Fruit fly (Drosophila melanogaster) whole organism, embryonic: ENCODE results near the gene CG12290.

Source experiments
- Atf-2 ChIP-seq: fragments of 200-800 bp; sonication (Bioruptor generic); optimal IDR thresholded peaks from 2 replicates; lab custom pipeline; 2016; ENCODE audit warnings: missing biosample characterization, missing genetic modification characterization
- B-H1 ChIP-seq: fragments of 200-800 bp; sonication (Bioruptor generic); IDR thresholded peaks from 3 replicates; pipeline ENCODE4 v1.3.6; 2022; ENCODE audit warnings: missing biosample characterization, missing genetic modification characterization
- CG11504 ChIP-seq: fragments of 200-800 bp; sonication (Bioruptor generic); optimal IDR thresholded peaks from 3 replicates; lab custom pipeline; 2019; ENCODE audit warnings: missing biosample characterization, mild to moderate bottlenecking, missing genetic modification characterization, moderate library complexity
- CG13775 ChIP-seq: fragments of 200-800 bp; sonication (Bioruptor generic); optimal IDR thresholded peaks from 3 replicates; lab custom pipeline; 2017; ENCODE audit warnings: missing biosample characterization, mild to moderate bottlenecking, missing genetic modification characterization
- CG14014 ChIP-seq: fragments of 200-800 bp; sonication (Bioruptor generic); IDR thresholded peaks from 2 replicates; pipeline ENCODE4 v1.3.6; 2022; ENCODE audit warnings: missing biosample characterization, missing genetic modification characterization
- CG1603 ChIP-seq: fragments of 200-800 bp; sonication (Bioruptor generic); optimal IDR thresholded peaks from 2 replicates; lab custom pipeline; 2019; ENCODE audit warnings: missing biosample characterization, mild to moderate bottlenecking, missing genetic modification characterization, moderate library complexity
- CG1647 ChIP-seq: fragments of 200-800 bp; sonication (Bioruptor generic); optimal IDR thresholded peaks from 3 replicates; lab custom pipeline; 2016; ENCODE audit warnings: missing biosample characterization, missing genetic modification characterization
- CG17829 ChIP-seq: fragments of 200-800 bp; optimal IDR thresholded peaks from 2 replicates; lab custom pipeline; 2019; ENCODE audit warnings: missing biosample characterization, mild to moderate bottlenecking, missing genetic modification characterization, moderate library complexity
- CG32532 ChIP-seq: fragments of 200-800 bp; sonication (Bioruptor generic); IDR thresholded peaks from 2 replicates; pipeline ENCODE4 v1.3.6; 2022; ENCODE audit warnings: missing biosample characterization, missing genetic modification characterization
- CG34224 ChIP-seq: fragments of 200-800 bp; sonication (Bioruptor generic); IDR thresholded peaks from 3 replicates; pipeline ENCODE4 v1.3.6; 2022; ENCODE audit warnings: missing biosample characterization, missing genetic modification characterization; ENCODE audit not compliant: partially characterized antibody
- CG42726 ChIP-seq: fragments of 200-800 bp; sonication (Bioruptor generic); IDR thresholded peaks from 2 replicates; pipeline ENCODE4 v1.3.6; 2022; ENCODE audit warnings: missing biosample characterization, missing genetic modification characterization; ENCODE audit not compliant: partially characterized antibody
- CG5180 ChIP-seq: fragments of 200-800 bp; sonication (Bioruptor generic); optimal IDR thresholded peaks from 3 replicates; lab custom pipeline; 2017; ENCODE audit warnings: missing biosample characterization, missing genetic modification characterization, mild to moderate bottlenecking, moderate library complexity, missing genetic modification reagents
- CG6654 ChIP-seq: fragments of 200-800 bp; sonication (Bioruptor generic); optimal IDR thresholded peaks from 2 replicates; lab custom pipeline; 2017; ENCODE audit warnings: missing biosample characterization, mild to moderate bottlenecking, missing genetic modification characterization
- Dbx ChIP-seq: fragments of 200-800 bp; sonication (Bioruptor generic); IDR thresholded peaks from 3 replicates; pipeline ENCODE4 v1.3.6; 2022; ENCODE audit warnings: missing biosample characterization, missing genetic modification characterization
- Dip2 ChIP-seq: fragments of 200-800 bp; sonication (Bioruptor generic); IDR thresholded peaks from 2 replicates; pipeline ENCODE4 v1.3.6; 2022; ENCODE audit warnings: missing biosample characterization, missing genetic modification characterization
- Doc3 ChIP-seq: fragments of 200-800 bp; sonication (Bioruptor generic); IDR thresholded peaks from 3 replicates; pipeline ENCODE4 v1.3.6; 2022; ENCODE audit warnings: missing biosample characterization, missing genetic modification characterization; ENCODE audit not compliant: partially characterized antibody
- Fer2 ChIP-seq: fragments of 200-800 bp; sonication (Bioruptor generic); optimal IDR thresholded peaks from 2 replicates; lab custom pipeline; 2018; ENCODE audit warnings: missing biosample characterization, mild to moderate bottlenecking, missing genetic modification characterization, moderate library complexity
- Hey ChIP-seq: fragments of 200-800 bp; sonication (Bioruptor generic); optimal IDR thresholded peaks from 3 replicates; lab custom pipeline; 2018; ENCODE audit warnings: missing biosample characterization, mild to moderate bottlenecking, missing genetic modification characterization
- HmgD ChIP-seq: fragments of 200-800 bp; sonication (Bioruptor generic); optimal IDR thresholded peaks from 3 replicates; lab custom pipeline; 2016; ENCODE audit warnings: missing biosample characterization, missing genetic modification characterization
- Jarid2 ChIP-seq: fragments of 200-800 bp; sonication (Bioruptor generic); optimal IDR thresholded peaks from 3 replicates; lab custom pipeline; 2017; ENCODE audit warnings: mild to moderate bottlenecking, missing biosample characterization, missing genetic modification reagents, missing genetic modification characterization
- MTF-1 ChIP-seq: fragments of 200-800 bp; sonication (Bioruptor generic); optimal IDR thresholded peaks from 2 replicates; lab custom pipeline; 2018; ENCODE audit warnings: missing biosample characterization, mild to moderate bottlenecking, missing genetic modification characterization, borderline replicate concordance
- Mes4 ChIP-seq: fragments of 200-800 bp; sonication (Bioruptor generic); optimal IDR thresholded peaks from 2 replicates; lab custom pipeline; 2016; ENCODE audit warnings: missing biosample characterization, missing genetic modification characterization
- PHDP ChIP-seq: fragments of 200-800 bp; sonication (Bioruptor generic); optimal IDR thresholded peaks from 3 replicates; lab custom pipeline; 2018; ENCODE audit warnings: missing biosample characterization, mild to moderate bottlenecking, missing genetic modification characterization, moderate library complexity
- Rx ChIP-seq: fragments of 200-800 bp; sonication (Bioruptor generic); IDR thresholded peaks from 2 replicates; pipeline ENCODE4 v1.3.6; 2022; ENCODE audit warnings: missing biosample characterization, missing genetic modification characterization
- Side ChIP-seq: fragments of 200-800 bp; sonication (Bioruptor generic); optimal IDR thresholded peaks from 2 replicates; lab custom pipeline; 2016; ENCODE audit warnings: missing biosample characterization, missing genetic modification characterization
- bab2 ChIP-seq: fragments of 200-800 bp; sonication (Bioruptor generic); optimal IDR thresholded peaks from 2 replicates; lab custom pipeline; 2016; ENCODE audit warnings: missing biosample characterization, missing genetic modification characterization
- bigmax ChIP-seq: fragments of 200-800 bp; sonication (Bioruptor generic); optimal IDR thresholded peaks from 2 replicates; lab custom pipeline; 2018; ENCODE audit warnings: missing biosample characterization, mild to moderate bottlenecking, missing genetic modification characterization
- cas ChIP-seq: fragments of 200-800 bp; sonication (Bioruptor generic); IDR thresholded peaks from 2 replicates; pipeline ENCODE4 v1.3.6; 2022; ENCODE audit warnings: missing biosample characterization, missing genetic modification characterization
- dati ChIP-seq: fragments of 200-800 bp; sonication (Bioruptor generic); IDR thresholded peaks from 2 replicates; pipeline ENCODE4 v1.3.6; 2022; ENCODE audit warnings: missing biosample characterization, missing genetic modification characterization
- dimm ChIP-seq: fragments of 200-800 bp; sonication (Bioruptor generic); IDR thresholded peaks from 2 replicates; pipeline ENCODE4 v1.3.6; 2022; ENCODE audit warnings: missing biosample characterization, missing genetic modification characterization
- hkb ChIP-seq, 2 experiments: fragments of 200-800 bp in 1 of 2; fragments of >200 bp in 1 of 2; sonication (Bioruptor generic) in 1 of 2; IDR thresholded peaks in 1 of 2; optimal IDR thresholded peaks in 1 of 2; 2 replicates each; pipeline versions ENCODE4 v1.3.6 to Lab custom; 2017 to 2022; ENCODE audit warnings: missing biosample characterization in 1 of 2, missing genetic modification characterization in 1 of 2
- insv ChIP-seq, 2 experiments: fragments of 200-800 bp; sonication (Bioruptor generic); optimal IDR thresholded peaks; 3 replicates each; lab custom pipeline; 2016 to 2018; ENCODE audit warnings: missing biosample characterization in 2 of 2, missing genetic modification characterization in 2 of 2
- klu ChIP-seq: fragments of 200-800 bp; sonication (Bioruptor generic); IDR thresholded peaks from 2 replicates; pipeline ENCODE4 v1.3.6; 2022; ENCODE audit warnings: missing biosample characterization, missing genetic modification characterization
- mirr ChIP-seq: fragments of 200-800 bp; sonication (Bioruptor generic); optimal IDR thresholded peaks from 3 replicates; lab custom pipeline; 2018; ENCODE audit warnings: missing biosample characterization, mild to moderate bottlenecking, missing genetic modification characterization
- p53 ChIP-seq: fragments of 200-800 bp; sonication (Bioruptor generic); optimal IDR thresholded peaks from 2 replicates; lab custom pipeline; 2016; ENCODE audit warnings: missing biosample characterization, missing genetic modification characterization
- prd ChIP-seq, 3 experiments: fragments of >200 bp in 2 of 3; fragments of 200-800 bp in 1 of 3; sonication (Bioruptor generic) in 1 of 3; optimal IDR thresholded peaks in 2 of 3; IDR thresholded peaks in 1 of 3; 2 replicates in 2 of 3; 3 replicates in 1 of 3; pipeline versions ENCODE4 v1.3.6 to Lab custom; 2017 to 2022; ENCODE audit warnings: missing biosample characterization in 1 of 3, missing genetic modification characterization in 1 of 3
- ro ChIP-seq: fragments of 200-800 bp; sonication (Bioruptor generic); IDR thresholded peaks from 2 replicates; pipeline ENCODE4 v1.3.6; 2022; ENCODE audit warnings: missing biosample characterization, missing genetic modification characterization
- salm ChIP-seq: fragments of 200-800 bp; sonication (Bioruptor generic); optimal IDR thresholded peaks from 2 replicates; lab custom pipeline; 2018; ENCODE audit warnings: missing biosample characterization, mild to moderate bottlenecking, missing genetic modification characterization
- sc ChIP-seq, 3 experiments: fragments of >200 bp in 2 of 3; fragments of 200-800 bp in 1 of 3; sonication (Bioruptor generic) in 1 of 3; optimal IDR thresholded peaks; 2 replicates in 2 of 3; 3 replicates in 1 of 3; lab custom pipeline; 2017; ENCODE audit warnings: mild to moderate bottlenecking in 1 of 3, missing biosample characterization in 1 of 3, missing genetic modification characterization in 1 of 3, missing genetic modification reagents in 1 of 3
- schlank ChIP-seq: fragments of 200-800 bp; sonication (Bioruptor generic); optimal IDR thresholded peaks from 2 replicates; lab custom pipeline; 2018; ENCODE audit warnings: missing biosample characterization, mild to moderate bottlenecking, missing genetic modification characterization
- scrt ChIP-seq: fragments of 200-800 bp; sonication (Bioruptor generic); optimal IDR thresholded peaks from 2 replicates; lab custom pipeline; 2018; ENCODE audit warnings: missing biosample characterization, mild to moderate bottlenecking, missing genetic modification characterization, moderate library complexity
- sima ChIP-seq: fragments of 200-800 bp; sonication (Bioruptor generic); optimal IDR thresholded peaks from 2 replicates; lab custom pipeline; 2016; ENCODE audit warnings: missing biosample characterization, missing genetic modification characterization
- sob ChIP-seq: fragments of 200-800 bp; sonication (Bioruptor generic); IDR thresholded peaks from 2 replicates; pipeline ENCODE4 v1.3.6; 2022; ENCODE audit warnings: missing biosample characterization, missing genetic modification characterization
- sr ChIP-seq: fragments of 200-800 bp; sonication (Bioruptor generic); IDR thresholded peaks from 3 replicates; pipeline ENCODE4 v1.3.6; 2022; ENCODE audit warnings: missing biosample characterization, missing genetic modification characterization
- tin ChIP-seq: fragments of 200-800 bp; sonication (Bioruptor generic); optimal IDR thresholded peaks from 3 replicates; lab custom pipeline; 2016; ENCODE audit warnings: missing biosample characterization, missing genetic modification characterization
- unpg ChIP-seq: fragments of 200-800 bp; sonication (Bioruptor generic); optimal IDR thresholded peaks from 3 replicates; lab custom pipeline; 2018; ENCODE audit warnings: missing biosample characterization, mild to moderate bottlenecking, missing genetic modification characterization, moderate library complexity
- wdn ChIP-seq: fragments of 200-800 bp; sonication (Bioruptor generic); IDR thresholded peaks from 2 replicates; pipeline ENCODE4 v1.3.6; 2022; ENCODE audit warnings: missing biosample characterization, missing genetic modification characterization
- wor ChIP-seq: fragments of 200-800 bp; sonication (Bioruptor generic); IDR thresholded peaks from 2 replicates; pipeline ENCODE4 v1.3.6; 2022; ENCODE audit warnings: missing biosample characterization, missing genetic modification characterization
- zfh1 ChIP-seq: fragments of 200-800 bp; sonication (Bioruptor generic); IDR thresholded peaks from 3 replicates; pipeline ENCODE4 v1.3.6; 2022; ENCODE audit warnings: missing biosample characterization, missing genetic modification characterization

CG12290 gene

dm6 chr3R:26238945-26239344 lies 8.9 kb downstream of the CG12290 start (continued):
- TF ChIP-seq dimm (GFP tag; lab: Robert Waterston, UW) (0 out of 2 replicates have a peak, but pooled peaks have one; percentile 36), CG42726 (GFP tag; lab: Robert Waterston, UW) (no peak), wdn (GFP tag; lab: Robert Waterston, UW) (0 out of 2 replicates have a peak, but pooled peaks have one; percentile 26), ro (peak; percentile 12; the same call in 1 of the 2 replicates), wor (GFP tag; lab: Robert Waterston, UW) (no peak), sob (peak; percentile 70), CG11504 (tag; lab: Kevin White, UChicago) (peak; percentile 57), CG1603 (peak; percentile 57), CG14014 (peak; percentile 51; the same call in 1 of the 2 replicates), scrt (peak; percentile 14), CG13775 (GFP tag; lab: Kevin White, UChicago) (peak; percentile 10), Doc3 (GFP tag; lab: Robert Waterston, UW) (no peak), CG34224 (GFP tag; lab: Robert Waterston, UW) (no peak), unpg (peak; percentile 44), CG1647 (GFP tag; lab: Kevin White, UChicago) (peak; percentile 36), prd (optimal IDR thresholded peaks at IDR 0.05; lab: Kevin White, UChicago) (no peak), prd (GFP tag; IDR thresholded peaks at IDR 0.05; lab: Robert Waterston, UW) (peak; percentile 30; the same call in 2 of the 3 replicates), CG5180 (GFP tag; lab: Kevin White, UChicago) (peak; percentile 66), salm (tag; lab: Kevin White, UChicago) (no peak), Rx (GFP tag; lab: Robert Waterston, UW) (peak; percentile 33; the same call in 1 of the 2 replicates), insv (GFP tag; optimal IDR thresholded peaks at IDR 0.05; lab: Kevin White, UChicago) (no peak), sc (optimal IDR thresholded peaks at IDR 0.05; lab: Kevin White, UChicago) (no peak), sc (GFP tag; optimal IDR thresholded peaks at IDR 0.05; lab: Kevin White, UChicago) (peak; percentile 9), bab2 (GFP tag; lab: Kevin White, UChicago) (peak; percentile 61), CG17829 (tag; lab: Kevin White, UChicago) (no peak), sima (GFP tag; lab: Kevin White, UChicago) (no peak), sr (GFP tag; lab: Robert Waterston, UW) (0 out of 3 replicates have a peak, but pooled peaks have one; percentile 9), Dip2 (GFP tag; lab: Robert Waterston, UW) (no peak), tin (GFP tag; lab: Kevin White, UChicago) (no peak), Mes4 (GFP tag; lab: Kevin White, UChicago) (peak; percentile 25), cas (GFP tag; lab: Robert Waterston, UW) (no peak), Dbx (peak; percentile 70), CG32532 (GFP tag; lab: Robert Waterston, UW) (peak; percentile 38; the same call in 1 of the 2 replicates), CG6654 (GFP tag; lab: Kevin White, UChicago) (peak; percentile 78), mirr (peak; percentile 72), Side (peak; percentile 51), Atf-2 (GFP tag; lab: Kevin White, UChicago) (no peak), B-H1 (GFP tag; lab: Robert Waterston, UW) (no peak; the same call in 2 of the 3 replicates), zfh1 (GFP tag; lab: Robert Waterston, UW) (0 out of 3 replicates have a peak, but pooled peaks have one; percentile 41), dati (no peak), Jarid2 (GFP tag; lab: Kevin White, UChicago) (peak; percentile 39), MTF-1 (peak; percentile 28), bigmax (no peak), HmgD (no peak), Hey (tag; lab: Kevin White, UChicago) (peak; percentile 27), klu (GFP tag; lab: Robert Waterston, UW) (no peak), Fer2 (peak; percentile 24), PHDP (tag; lab: Kevin White, UChicago) (peak; percentile 72), hkb (optimal IDR thresholded peaks at IDR 0.05; lab: Kevin White, UChicago) (no peak), hkb (GFP tag; IDR thresholded peaks at IDR 0.05; lab: Robert Waterston, UW) (peak; percentile 68), p53 (GFP tag; lab: Kevin White, UChicago) (peak; percentile 9), schlank (tag; lab: Kevin White, UChicago) (peak; percentile 74)
